Worm (Caenorhabditis elegans): ENCODE data around the gene rab-33.

ce11 chrIII:10536087-10536723, 32.6 kb upstream of the rab-33 start:
- TF ChIP-seq tbx-2 (tag; optimal IDR thresholded peaks at IDR 0.05) (no peak), lin-15B (tag; optimal IDR thresholded peaks at IDR 0.05) (no peak), mdl-1 (tag; optimal IDR thresholded peaks at IDR 0.05) (no peak), ceh-90 (tag; optimal IDR thresholded peaks at IDR 0.05) (no peak), nhr-28 (tag; optimal IDR thresholded peaks at IDR 0.05) (no peak), nhr-12 (tag; optimal IDR thresholded peaks at IDR 0.05) (no peak), ztf-11 (tag; optimal IDR thresholded peaks at IDR 0.05) (no peak), nhr-237 (tag; optimal IDR thresholded peaks at IDR 0.05) (no peak), snpc-4 (tag; optimal IDR thresholded peaks at IDR 0.05) (no peak), grh-1 (GFP tag; IDR thresholded peaks at IDR 0.05) (no peak), ceh-88 (GFP tag; IDR thresholded peaks at IDR 0.05) (no peak), fos-1 (tag; optimal IDR thresholded peaks at IDR 0.05) (no peak)

All from whole organism, L1 larva.